Fruit fly (Drosophila melanogaster) whole organism, prepupa: Measurements from ENCODE around the gene RpL34a.

Experiments
- CG10631 ChIP-seq: fragments of 200-800 bp; sonication (Bioruptor generic); optimal IDR thresholded peaks from 2 replicates; lab custom pipeline; 2016; ENCODE audit warnings: missing biosample characterization, missing genetic modification characterization
- CG10669 ChIP-seq: fragments of 200-800 bp; sonication (Bioruptor generic); optimal IDR thresholded peaks from 3 replicates; lab custom pipeline; 2018; ENCODE audit warnings: missing biosample characterization, mild to moderate bottlenecking, missing genetic modification characterization, moderate library complexity
- CG11294 ChIP-seq: fragments of 200-800 bp; sonication (Bioruptor generic); IDR thresholded peaks from 2 replicates; pipeline ENCODE4 v1.3.6; 2022; ENCODE audit warnings: missing biosample characterization, missing genetic modification characterization
- CG11902 ChIP-seq: fragments of 200-800 bp; sonication (Bioruptor generic); optimal IDR thresholded peaks from 3 replicates; lab custom pipeline; 2016; ENCODE audit warnings: missing biosample characterization, missing genetic modification characterization
- CG15336 ChIP-seq: fragments of 200-800 bp; sonication (Bioruptor generic); IDR thresholded peaks from 2 replicates; pipeline ENCODE4 v1.3.6; 2022; ENCODE audit warnings: missing biosample characterization, missing genetic modification characterization
- CG1621 ChIP-seq: fragments of 200-800 bp; sonication (Bioruptor generic); optimal IDR thresholded peaks from 3 replicates; lab custom pipeline; 2018; ENCODE audit warnings: missing biosample characterization, mild to moderate bottlenecking, missing genetic modification characterization
- CG16779 ChIP-seq: fragments of 200-800 bp; sonication (Bioruptor generic); optimal IDR thresholded peaks from 3 replicates; lab custom pipeline; 2017; ENCODE audit warnings: missing biosample characterization, mild to moderate bottlenecking, missing genetic modification characterization
- CG3032 ChIP-seq: fragments of 200-800 bp; optimal IDR thresholded peaks from 2 replicates; lab custom pipeline; 2019; ENCODE audit warnings: missing biosample characterization, mild to moderate bottlenecking, missing genetic modification characterization, moderate library complexity
- CG31627 ChIP-seq: fragments of 200-800 bp; sonication (Bioruptor generic); optimal IDR thresholded peaks from 3 replicates; lab custom pipeline; 2016; ENCODE audit warnings: missing biosample characterization, missing genetic modification characterization
- CG32006 ChIP-seq: fragments of 200-800 bp; sonication (Bioruptor generic); optimal IDR thresholded peaks from 3 replicates; lab custom pipeline; 2017; ENCODE audit warnings: missing biosample characterization, mild to moderate bottlenecking, missing genetic modification characterization
- CG34406 ChIP-seq: fragments of 200-800 bp; sonication (Bioruptor generic); optimal IDR thresholded peaks from 3 replicates; lab custom pipeline; 2016; ENCODE audit warnings: missing biosample characterization, missing genetic modification characterization
- CG3919 ChIP-seq: fragments of 200-800 bp; sonication (Bioruptor generic); optimal IDR thresholded peaks from 3 replicates; lab custom pipeline; 2016; ENCODE audit warnings: missing biosample characterization, missing genetic modification characterization
- CG4318 ChIP-seq: fragments of 200-800 bp; sonication (Bioruptor generic); optimal IDR thresholded peaks from 3 replicates; lab custom pipeline; 2017; ENCODE audit warnings: missing biosample characterization, mild to moderate bottlenecking, missing genetic modification characterization
- CG6163 ChIP-seq: fragments of 200-800 bp; sonication (Bioruptor generic); IDR thresholded peaks from 3 replicates; pipeline ENCODE4 v1.3.6; 2022; ENCODE audit warnings: missing biosample characterization, missing genetic modification characterization
- CG6808 ChIP-seq: fragments of 200-800 bp; sonication (Bioruptor generic); optimal IDR thresholded peaks from 3 replicates; lab custom pipeline; 2017; ENCODE audit warnings: missing biosample characterization, missing genetic modification characterization, mild to moderate bottlenecking, moderate library complexity, missing genetic modification reagents
- CG7368 ChIP-seq: fragments of 200-800 bp; sonication (Bioruptor generic); optimal IDR thresholded peaks from 3 replicates; lab custom pipeline; 2016; ENCODE audit warnings: missing biosample characterization, missing genetic modification characterization
- CG8119 ChIP-seq: fragments of 200-800 bp; sonication (Bioruptor generic); IDR thresholded peaks from 3 replicates; pipeline ENCODE4 v1.3.6; 2022; ENCODE audit warnings: missing biosample characterization, missing genetic modification characterization
- CG8319 ChIP-seq: fragments of 200-800 bp; sonication (Bioruptor generic); optimal IDR thresholded peaks from 3 replicates; lab custom pipeline; 2016; ENCODE audit warnings: missing biosample characterization, missing genetic modification characterization
- CG8632 ChIP-seq: fragments of 200-800 bp; sonication (Bioruptor generic); optimal IDR thresholded peaks from 3 replicates; lab custom pipeline; 2016; ENCODE audit warnings: missing biosample characterization, missing genetic modification characterization
- CG9139 ChIP-seq: fragments of 200-800 bp; sonication (Bioruptor generic); optimal IDR thresholded peaks from 3 replicates; lab custom pipeline; 2017; ENCODE audit warnings: missing biosample characterization, mild to moderate bottlenecking, missing genetic modification characterization
- Eip75B ChIP-seq: fragments of 200-800 bp; sonication (Bioruptor generic); optimal IDR thresholded peaks from 3 replicates; lab custom pipeline; 2016; ENCODE audit warnings: missing biosample characterization, missing genetic modification characterization
- Eip78C ChIP-seq: fragments of 200-800 bp; sonication (Bioruptor generic); peaks from one replicate; lab custom pipeline; 2016; ENCODE audit warnings: missing biosample characterization, missing genetic modification characterization
- Eip93F ChIP-seq: fragments of 200-800 bp; sonication (Bioruptor generic); optimal IDR thresholded peaks from 2 replicates; lab custom pipeline; 2016; ENCODE audit warnings: missing biosample characterization, mild to moderate bottlenecking, missing genetic modification characterization
- Ets21C ChIP-seq: fragments of 200-800 bp; sonication (Bioruptor generic); optimal IDR thresholded peaks from 3 replicates; lab custom pipeline; 2016; ENCODE audit warnings: missing biosample characterization, missing genetic modification characterization
- Ets96B ChIP-seq: fragments of 200-800 bp; optimal IDR thresholded peaks from 2 replicates; lab custom pipeline; 2019; ENCODE audit warnings: missing biosample characterization, mild to moderate bottlenecking, missing genetic modification characterization, moderate library complexity
- Hr4 ChIP-seq: fragments of 200-800 bp; sonication (Bioruptor generic); optimal IDR thresholded peaks from 3 replicates; lab custom pipeline; 2016; ENCODE audit warnings: missing biosample characterization, missing genetic modification characterization
- Lpt ChIP-seq: fragments of 200-800 bp; sonication (Bioruptor generic); optimal IDR thresholded peaks from 3 replicates; lab custom pipeline; 2016; ENCODE audit warnings: missing biosample characterization, missing genetic modification characterization
- Met ChIP-seq: fragments of 200-800 bp; sonication (Bioruptor generic); optimal IDR thresholded peaks from 3 replicates; lab custom pipeline; 2016; ENCODE audit warnings: missing biosample characterization, missing genetic modification characterization
- Smox ChIP-seq: fragments of 200-800 bp; sonication (Bioruptor generic); optimal IDR thresholded peaks from 3 replicates; lab custom pipeline; 2016; ENCODE audit warnings: missing biosample characterization, missing genetic modification characterization
- Sox14 ChIP-seq: fragments of 200-800 bp; sonication (Bioruptor generic); optimal IDR thresholded peaks from 3 replicates; lab custom pipeline; 2016; ENCODE audit warnings: missing biosample characterization, missing genetic modification characterization
- achi ChIP-seq: fragments of 200-800 bp; sonication (Bioruptor generic); optimal IDR thresholded peaks from 3 replicates; lab custom pipeline; 2016; ENCODE audit warnings: missing biosample characterization, missing genetic modification characterization
- acj6 ChIP-seq: fragments of 200-800 bp; sonication (Bioruptor generic); optimal IDR thresholded peaks from 3 replicates; lab custom pipeline; 2016; ENCODE audit warnings: missing biosample characterization, missing genetic modification characterization
- cyc ChIP-seq: fragments of 200-800 bp; sonication (Bioruptor generic); optimal IDR thresholded peaks from 3 replicates; lab custom pipeline; 2016; ENCODE audit warnings: missing biosample characterization, missing genetic modification characterization
- dac ChIP-seq: fragments of 200-800 bp; sonication (Bioruptor generic); optimal IDR thresholded peaks from 2 replicates; lab custom pipeline; 2017; ENCODE audit warnings: missing biosample characterization, mild to moderate bottlenecking, missing genetic modification characterization
- dsx ChIP-seq: fragments of 200-800 bp; optimal IDR thresholded peaks from 3 replicates; lab custom pipeline; 2019; ENCODE audit warnings: missing biosample characterization, mild to moderate bottlenecking, missing genetic modification characterization, moderate library complexity; ENCODE audit not compliant: poor library complexity, severe bottlenecking
- eg ChIP-seq: fragments of 200-800 bp; sonication (Bioruptor generic); IDR thresholded peaks from 3 replicates; pipeline ENCODE4 v1.3.6; 2022; ENCODE audit warnings: missing biosample characterization, missing genetic modification characterization
- esn ChIP-seq: fragments of 200-800 bp; sonication (Bioruptor generic); optimal IDR thresholded peaks from 2 replicates; lab custom pipeline; 2016; ENCODE audit warnings: missing biosample characterization, mild to moderate bottlenecking, missing genetic modification characterization, moderate library complexity
- fd59A ChIP-seq: fragments of 200-800 bp; sonication (Bioruptor generic); optimal IDR thresholded peaks from 2 replicates; lab custom pipeline; 2017; ENCODE audit warnings: missing biosample characterization, mild to moderate bottlenecking, missing genetic modification characterization, missing genetic modification reagents
- fkh ChIP-seq: fragments of 200-800 bp; sonication (Bioruptor generic); optimal IDR thresholded peaks from 3 replicates; lab custom pipeline; 2017; ENCODE audit warnings: missing biosample characterization, mild to moderate bottlenecking, missing genetic modification characterization, moderate library complexity
- lz ChIP-seq: fragments of 200-800 bp; sonication (Bioruptor generic); optimal IDR thresholded peaks from 3 replicates; lab custom pipeline; 2016; ENCODE audit warnings: missing biosample characterization, missing genetic modification characterization
- net ChIP-seq: fragments of 200-800 bp; sonication (Bioruptor generic); optimal IDR thresholded peaks from 3 replicates; lab custom pipeline; 2016; ENCODE audit warnings: missing biosample characterization, missing genetic modification characterization
- pdm3 ChIP-seq: fragments of 200-800 bp; sonication (Bioruptor generic); optimal IDR thresholded peaks from 3 replicates; lab custom pipeline; 2016; ENCODE audit warnings: missing biosample characterization, missing genetic modification characterization
- salr ChIP-seq, 2 experiments: fragments of 200-800 bp; sonication (Bioruptor generic); optimal IDR thresholded peaks; 3 replicates each; lab custom pipeline; 2016 to 2018; ENCODE audit warnings: missing biosample characterization in 2 of 2, missing genetic modification characterization in 2 of 2, mild to moderate bottlenecking in 1 of 2
- spab ChIP-seq: fragments of 200-800 bp; sonication (Bioruptor generic); optimal IDR thresholded peaks from 2 replicates; lab custom pipeline; 2017; ENCODE audit warnings: missing biosample characterization, mild to moderate bottlenecking, missing genetic modification characterization, missing genetic modification reagents
- ss ChIP-seq, 2 experiments: fragments of 200-800 bp; sonication (Bioruptor generic); optimal IDR thresholded peaks; 2 replicates in 1 of 2; 3 replicates in 1 of 2; lab custom pipeline; 2017 to 2018; ENCODE audit warnings: mild to moderate bottlenecking in 2 of 2, missing biosample characterization in 2 of 2, missing genetic modification characterization in 2 of 2, moderate library complexity in 1 of 2
- svp ChIP-seq: fragments of 200-800 bp; sonication (Bioruptor generic); peaks from one replicate; lab custom pipeline; 2016; ENCODE audit warnings: missing biosample characterization, missing genetic modification characterization
- topi ChIP-seq: fragments of 200-800 bp; sonication (Bioruptor generic); optimal IDR thresholded peaks from 3 replicates; lab custom pipeline; 2016; ENCODE audit warnings: missing biosample characterization, missing genetic modification characterization
- vri ChIP-seq: fragments of 200-800 bp; sonication (Bioruptor generic); optimal IDR thresholded peaks from 3 replicates; lab custom pipeline; 2016; ENCODE audit warnings: missing biosample characterization, mild to moderate bottlenecking, missing genetic modification characterization

RpL34a gene

DNA sequence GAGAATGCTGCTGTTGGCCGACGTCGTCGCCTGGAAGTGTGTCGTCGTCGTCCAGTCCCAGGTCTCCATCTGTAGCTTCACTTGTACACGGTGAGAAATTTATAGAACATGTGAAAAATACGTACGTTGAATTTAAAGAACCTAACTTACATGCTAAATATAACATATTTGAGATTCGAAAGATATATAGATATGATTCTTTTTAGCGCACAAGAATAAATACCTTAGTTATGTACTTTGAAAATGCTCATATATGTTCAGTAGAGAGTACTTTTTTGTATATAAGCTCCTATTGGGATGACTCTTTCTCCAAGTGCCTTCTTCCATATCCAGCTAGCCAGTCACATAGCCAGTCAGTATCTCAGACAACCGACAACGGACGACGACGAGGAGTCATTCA, 16.2 kb upstream of the RpL34a start (continued):
- TF ChIP-seq Ets21C (GFP tag; lab: Kevin White, UChicago): no peak
- no peak for TF ChIP-seq Smox (GFP tag; lab: Kevin White, UChicago)
- TF ChIP-seq Eip75B: peak; percentile 26
- peak; percentile 29 for TF ChIP-seq CG3919
- TF ChIP-seq CG4318 (GFP tag; lab: Kevin White, UChicago): no peak
- no peak for TF ChIP-seq fd59A (GFP tag; lab: Kevin White, UChicago)
- no peak for TF ChIP-seq salr (GFP tag; optimal IDR thresholded peaks at IDR 0.05; lab: Kevin White, UChicago)
- peak; percentile 22 for TF ChIP-seq topi (GFP tag; lab: Kevin White, UChicago)
- TF ChIP-seq eg: 0 out of 3 replicates have a peak, but pooled peaks have one; percentile 22
- TF ChIP-seq ss (GFP tag; optimal IDR thresholded peaks at IDR 0.05; lab: Kevin White, UChicago): no peak
- peak; percentile 7 for TF ChIP-seq pdm3
- TF ChIP-seq cyc: no peak
- TF ChIP-seq fkh: no peak
- no peak for TF ChIP-seq dac (GFP tag; lab: Kevin White, UChicago)
- no peak for TF ChIP-seq vri
- no peak for TF ChIP-seq CG6163 (GFP tag; lab: Robert Waterston, UW)
- no peak for TF ChIP-seq CG8319 (GFP tag; lab: Kevin White, UChicago)
- TF ChIP-seq Ets96B (tag; lab: Kevin White, UChicago): peak; percentile 50
- peak; percentile 30 for TF ChIP-seq CG10669
- TF ChIP-seq CG7368: no peak
- no peak for TF ChIP-seq CG11294 (GFP tag; lab: Robert Waterston, UW)
- TF ChIP-seq CG8119 (GFP tag; lab: Robert Waterston, UW): no peak
- TF ChIP-seq, all 60 proteins: peak for 23

DNA sequence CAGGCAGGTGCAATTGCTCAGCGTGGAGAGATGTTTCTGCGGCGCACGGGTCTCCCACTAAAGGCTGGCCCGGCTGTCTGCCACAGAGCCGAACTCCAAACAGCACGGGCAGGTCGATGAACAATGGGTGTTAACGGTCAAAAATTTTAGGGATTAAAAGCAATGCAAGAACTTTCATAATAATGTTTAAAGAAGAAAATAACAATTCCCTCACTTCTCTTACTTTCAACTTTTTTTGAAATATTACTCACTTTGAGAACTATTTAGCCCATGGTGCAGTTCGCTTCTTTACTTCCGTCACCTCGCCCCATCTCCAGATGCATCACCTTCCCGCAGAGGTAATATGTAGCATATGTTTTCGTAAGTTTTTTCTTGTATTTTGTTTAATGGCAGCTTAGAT, 13.4 kb upstream of the RpL34a start:
- peak; percentile 78 for TF ChIP-seq lz (GFP tag; lab: Kevin White, UChicago)
- TF ChIP-seq acj6 (GFP tag; lab: Kevin White, UChicago): peak; percentile 84
- TF ChIP-seq net (GFP tag; lab: Kevin White, UChicago): peak; percentile 70
- peak; percentile 88 for TF ChIP-seq CG15336 (GFP tag; lab: Robert Waterston, UW)
- TF ChIP-seq CG31627 (GFP tag; lab: Kevin White, UChicago): peak; percentile 66
- peak; percentile 82 for TF ChIP-seq Sox14 (GFP tag; lab: Kevin White, UChicago)
- TF ChIP-seq CG11294 (GFP tag; lab: Robert Waterston, UW): 0 out of 2 replicates have a peak, but pooled peaks have one; percentile 15
- peak; percentile 93 for TF ChIP-seq CG6163 (GFP tag; lab: Robert Waterston, UW)
- peak; percentile 64 to 74 for TF ChIP-seq ss (GFP tag; optimal IDR thresholded peaks at IDR 0.05; lab: Kevin White, UChicago)
- peak; percentile 51 for TF ChIP-seq CG16779 (tag; lab: Kevin White, UChicago)
- peak; percentile 76 for TF ChIP-seq CG3032 (tag; lab: Kevin White, UChicago)
- TF ChIP-seq CG11902: peak; percentile 63
- TF ChIP-seq Eip78C (GFP tag; lab: Kevin White, UChicago): peak; percentile 94
- TF ChIP-seq cyc: peak; percentile 76
- no peak for TF ChIP-seq fkh
- no peak for TF ChIP-seq Eip93F (GFP tag; lab: Kevin White, UChicago)
- TF ChIP-seq CG6808 (GFP tag; lab: Kevin White, UChicago): peak; percentile 69
- TF ChIP-seq Met: peak; percentile 80
- TF ChIP-seq spab (GFP tag; lab: Kevin White, UChicago): peak; percentile 71
- TF ChIP-seq CG10631 (GFP tag; lab: Kevin White, UChicago): peak; percentile 76
- peak; percentile 76 for TF ChIP-seq CG8632 (GFP tag; lab: Kevin White, UChicago)
- TF ChIP-seq Eip75B: peak; percentile 81
- peak; percentile 85 for TF ChIP-seq CG32006 (GFP tag; lab: Kevin White, UChicago)
- TF ChIP-seq Smox (GFP tag; lab: Kevin White, UChicago): peak; percentile 73
- TF ChIP-seq vri: peak; percentile 59
- TF ChIP-seq dac (GFP tag; lab: Kevin White, UChicago): peak; percentile 70
- TF ChIP-seq CG10669: peak; percentile 75
- TF ChIP-seq svp (GFP tag; lab: Kevin White, UChicago): peak; percentile 89
- peak; percentile 80 for TF ChIP-seq achi
- TF ChIP-seq pdm3: peak; percentile 78
- peak; percentile 82 for TF ChIP-seq topi (GFP tag; lab: Kevin White, UChicago)
- peak; percentile 81 for TF ChIP-seq esn
- TF ChIP-seq CG4318 (GFP tag; lab: Kevin White, UChicago): peak; percentile 59
- TF ChIP-seq Ets21C (GFP tag; lab: Kevin White, UChicago): peak; percentile 59
- TF ChIP-seq dsx (GFP tag; lab: Kevin White, UChicago): peak; percentile 64
- peak; percentile 63 for TF ChIP-seq CG8319 (GFP tag; lab: Kevin White, UChicago)
- TF ChIP-seq Hr4 (GFP tag; lab: Kevin White, UChicago): peak; percentile 78
- peak; percentile 74 for TF ChIP-seq CG1621 (tag; lab: Kevin White, UChicago)
- peak; percentile 84 for TF ChIP-seq Lpt (GFP tag; lab: Kevin White, UChicago)
- TF ChIP-seq CG9139 (GFP tag; lab: Kevin White, UChicago): peak; percentile 56
- peak; percentile 70 for TF ChIP-seq CG34406
